Worm (Caenorhabditis elegans) whole organism, early embryonic: ENCODE measurements around the gene C03A3.2.

ENCODE experiments used
- B0310.2 ChIP-seq: sonication (generic microtip); optimal IDR thresholded peaks from 2 replicates; lab custom pipeline; 2016; ENCODE audit warnings: mild to moderate bottlenecking, missing genetic modification characterization, missing compliant biosample characterization
- F13C5.2 ChIP-seq: sonication (generic microtip); optimal IDR thresholded peaks from 2 replicates; lab custom pipeline; 2017; ENCODE audit warnings: mild to moderate bottlenecking, missing genetic modification characterization, inconsistent platforms, missing compliant biosample characterization
- aly-1 ChIP-seq: sonication (generic microtip); optimal IDR thresholded peaks from 2 replicates; lab custom pipeline; 2016; ENCODE audit warnings: missing genetic modification characterization, missing compliant biosample characterization
- ama-1 ChIP-seq: fragments of 150-350 bp; optimal IDR thresholded peaks from 2 replicates; lab custom pipeline; 2014
- ceh-13 ChIP-seq: fragments of 200-800 bp; sonication (Bioruptor generic); optimal IDR thresholded peaks from 2 replicates; lab custom pipeline; 2018; ENCODE audit warnings: mild to moderate bottlenecking, missing genetic modification characterization, missing compliant biosample characterization
- ceh-36 ChIP-seq: sonication (generic microtip); optimal IDR thresholded peaks from 2 replicates; lab custom pipeline; 2016; ENCODE audit warnings: missing genetic modification characterization, inconsistent platforms, missing compliant biosample characterization
- ets-7 ChIP-seq: sonication (generic microtip); optimal IDR thresholded peaks from 2 replicates; lab custom pipeline; 2016; ENCODE audit warnings: missing genotype, missing genetic modification characterization, missing compliant biosample characterization
- flt-1 ChIP-seq: fragments of 200-800 bp; sonication (Bioruptor generic); IDR thresholded peaks from 2 replicates; pipeline ENCODE4 v1.3.6; 2022; ENCODE audit warnings: missing genetic modification characterization, missing compliant biosample characterization
- hmbx-1 ChIP-seq: sonication (generic microtip); optimal IDR thresholded peaks from 2 replicates; lab custom pipeline; 2016; ENCODE audit warnings: mild to moderate bottlenecking, missing genetic modification characterization, missing compliant biosample characterization
- hmg-4 ChIP-seq: fragments of 200-800 bp; sonication (Bioruptor generic); optimal IDR thresholded peaks from 2 replicates; lab custom pipeline; 2018; ENCODE audit warnings: mild to moderate bottlenecking, missing genetic modification characterization, missing compliant biosample characterization
- hnd-1 ChIP-seq: sonication (generic microtip); optimal IDR thresholded peaks from 2 replicates; lab custom pipeline; 2016; ENCODE audit warnings: missing genetic modification characterization, missing compliant biosample characterization
- pes-1 ChIP-seq: fragments of 200-800 bp; sonication (Bioruptor generic); IDR thresholded peaks from 2 replicates; pipeline ENCODE4 v1.3.6; 2022; ENCODE audit warnings: missing genetic modification reagents, missing genetic modification characterization, missing compliant biosample characterization
- scrt-1 ChIP-seq: fragments of 200-800 bp; sonication (Bioruptor generic); IDR thresholded peaks from 2 replicates; pipeline ENCODE4 v1.3.6; 2022; ENCODE audit warnings: missing genetic modification characterization, missing compliant biosample characterization
- sea-1 ChIP-seq: fragments of 200-800 bp; sonication (Bioruptor generic); conservative IDR thresholded peaks from 2 replicates; pipeline ENCODE4 v1.3.6; 2022; ENCODE audit warnings: missing genetic modification characterization, missing compliant biosample characterization
- tbx-11 ChIP-seq: fragments of 200-800 bp; sonication (Bioruptor generic); IDR thresholded peaks from 2 replicates; pipeline ENCODE4 v1.3.6; 2022; ENCODE audit warnings: missing genetic modification characterization, missing compliant biosample characterization
- tbx-37 ChIP-seq: fragments of 200-800 bp; sonication (Bioruptor generic); conservative IDR thresholded peaks from 2 replicates; pipeline ENCODE4 v1.3.6; 2022; ENCODE audit warnings: missing genetic modification reagents, missing genetic modification characterization, missing compliant biosample characterization
- tra-4 ChIP-seq: sonication (generic microtip); optimal IDR thresholded peaks from 2 replicates; lab custom pipeline; 2017; ENCODE audit warnings: missing genetic modification characterization, missing compliant biosample characterization

C03A3.2 gene

DNA sequence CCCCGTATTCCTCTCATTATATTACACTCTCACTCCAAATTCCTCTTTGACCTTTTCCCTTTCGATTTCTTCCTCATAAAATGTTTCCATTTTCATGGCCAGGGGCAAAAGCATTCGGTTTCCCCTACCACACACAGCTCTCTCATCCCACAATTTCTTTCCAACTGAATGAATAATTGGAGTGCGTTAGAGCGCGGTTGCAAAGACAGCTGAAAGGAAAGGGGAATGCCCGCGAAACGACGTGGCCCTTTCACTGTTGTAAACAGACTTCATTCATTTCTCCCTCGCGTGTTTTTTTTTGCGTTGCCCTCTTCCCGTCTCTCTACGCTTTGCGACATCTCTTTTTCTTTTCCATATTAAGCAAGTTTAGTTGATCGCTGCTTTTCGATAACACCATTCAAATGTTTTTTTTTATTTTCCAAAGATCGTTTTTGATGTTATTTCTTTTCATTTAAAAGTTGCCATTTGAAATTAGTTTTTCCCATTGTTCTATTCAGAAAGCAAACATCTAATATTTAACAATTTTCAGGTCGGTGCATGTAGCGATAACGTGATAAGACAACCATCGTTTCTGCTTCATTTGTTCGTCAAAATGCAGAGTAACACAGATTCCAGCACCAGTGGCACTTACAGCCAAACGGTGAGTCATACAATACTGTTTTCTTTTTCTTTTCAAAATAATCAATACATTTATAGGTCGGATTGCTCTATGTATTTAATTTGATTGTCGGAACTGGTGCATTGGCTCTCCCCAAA is at the start of gene C03A3.2:
TSS of gene C03A3.2 (plus strand) at position 530 of the 756 bp plus-strand sequence.
- TF ChIP-seq B0310.2 (no peak), F13C5.2 (tag; lab: Kevin White, UChicago) (peak; percentile 49), hmg-4 (GFP tag; lab: Kevin White, UChicago) (peak; percentile 75)

DNA sequence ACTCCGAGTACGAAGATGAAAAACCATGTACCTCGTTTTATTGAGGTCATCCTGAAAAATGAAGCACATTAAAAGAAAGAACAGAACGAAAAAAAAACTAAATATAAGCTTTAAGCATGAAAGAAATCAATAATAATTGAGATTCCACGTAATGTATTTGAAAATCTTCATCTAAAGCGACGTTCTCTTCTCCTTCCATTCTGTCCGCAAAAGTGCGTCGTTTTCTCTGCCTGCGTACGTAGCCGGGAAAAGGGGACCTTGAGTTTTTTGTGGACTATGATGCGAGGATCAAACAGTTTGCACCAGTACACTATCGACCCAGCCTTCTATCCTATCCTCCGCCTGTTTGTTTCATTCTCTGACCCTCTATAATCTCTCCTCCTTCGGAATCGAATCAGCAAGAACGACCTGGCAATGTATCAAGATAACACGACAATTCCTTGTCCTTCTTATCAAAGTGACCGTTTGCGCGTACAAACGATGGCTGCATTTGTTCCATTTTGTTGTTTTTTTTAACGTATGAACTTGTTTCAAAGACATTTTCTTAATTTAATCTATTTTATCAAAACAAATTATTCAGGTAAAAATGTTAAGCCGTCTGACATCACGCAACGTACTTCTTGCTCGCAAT is 47.1 kb upstream of the C03A3.2 start, which contains the start of the genes C34F6.7 and idh-2:
TSS of gene C34F6.7 (minus strand) at position 51 of the 631 bp plus-strand sequence.
TSS of gene idh-2 (plus strand) at position 581 of the 631 bp plus-strand sequence.
- TF ChIP-seq ama-1 (lab: Kevin White, UChicago) (no peak), ceh-36 (no peak), hmg-4 (GFP tag; lab: Kevin White, UChicago) (peak; percentile 46), tbx-11 (GFP tag; lab: Robert Waterston, UW) (no peak), sea-1 (GFP tag; lab: Robert Waterston, UW) (0 out of 2 replicates have a peak, but pooled peaks have one; percentile 14)

DNA sequence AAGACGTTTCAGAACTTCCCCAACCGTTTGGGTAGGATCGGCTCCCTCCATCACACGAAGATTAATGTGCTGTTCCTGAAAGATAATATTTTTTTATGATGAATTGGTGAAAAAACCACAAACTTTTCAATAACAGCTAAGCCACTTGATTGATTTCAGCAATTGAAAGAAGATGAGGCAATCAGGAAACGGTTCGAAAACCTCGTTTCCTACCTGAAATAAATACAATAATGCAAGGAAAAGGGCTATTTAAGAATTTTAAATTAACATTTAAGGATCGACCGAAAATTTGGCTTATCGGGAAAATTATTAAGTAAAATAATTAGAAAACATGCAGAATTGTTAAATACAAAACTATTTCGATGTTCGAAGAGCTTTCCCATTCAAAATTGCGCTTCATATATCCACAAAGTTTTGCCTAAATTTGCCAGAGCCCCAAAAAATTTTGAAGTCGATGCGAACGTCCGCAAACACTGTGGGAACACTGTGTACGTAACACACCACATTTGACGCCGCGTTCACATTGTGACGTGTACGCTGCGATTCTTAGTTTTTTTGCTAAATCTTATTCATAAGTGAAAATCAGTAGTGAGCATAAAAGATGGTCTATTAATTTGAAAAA is 39.9 kb upstream of the C03A3.2 start, which contains the start of gene C34F6.9:
TSS of gene C34F6.9 (minus strand) at position 51 of the 622 bp plus-strand sequence.
- TF ChIP-seq scrt-1 (GFP tag; lab: Robert Waterston, UW) (no peak), flt-1 (GFP tag; lab: Robert Waterston, UW) (no peak), aly-1 (tag; lab: Kevin White, UChicago) (no peak), hnd-1 (tag; lab: Kevin White, UChicago) (no peak), tbx-11 (GFP tag; lab: Robert Waterston, UW) (no peak), hmg-4 (GFP tag; lab: Kevin White, UChicago) (no peak), F13C5.2 (tag; lab: Kevin White, UChicago) (no peak), ama-1 (lab: Kevin White, UChicago) (no peak), ceh-36 (no peak), B0310.2 (no peak), sea-1 (GFP tag; lab: Robert Waterston, UW) (no peak), ceh-13 (GFP tag; lab: Kevin White, UChicago) (no peak), hmbx-1 (tag; lab: Kevin White, UChicago) (no peak), tbx-37 (no peak), ets-7 (no peak), pes-1 (GFP tag; lab: Robert Waterston, UW) (no peak)

DNA sequence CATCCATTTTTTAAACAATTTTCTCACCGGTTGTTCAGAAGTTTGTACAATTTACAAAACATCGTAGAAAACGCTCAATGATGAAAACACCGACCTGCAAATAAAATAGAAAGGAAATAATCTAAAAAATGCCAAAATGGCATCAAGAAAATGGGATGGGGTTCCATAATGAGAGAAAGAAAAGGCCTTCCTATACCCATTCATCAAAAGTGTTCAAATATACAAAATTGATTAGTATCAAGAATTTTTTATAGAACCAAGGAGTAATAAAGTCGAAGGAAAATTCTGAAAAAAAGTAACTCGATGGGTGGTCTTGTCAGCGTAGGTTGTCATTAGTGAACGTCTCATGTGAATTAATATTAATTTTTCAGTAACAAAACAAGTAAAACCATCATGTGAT is 36.1 kb upstream of the C03A3.2 start, which contains the start of gene C34F6.12:
TSS of gene C34F6.12 (minus strand) at position 101 of the 400 bp plus-strand sequence.
- no peak for TF ChIP-seq flt-1 (GFP tag; lab: Robert Waterston, UW)
- TF ChIP-seq ets-7, result no peak
- no peak for TF ChIP-seq sea-1 (GFP tag; lab: Robert Waterston, UW)
- TF ChIP-seq ceh-36, result no peak
- TF ChIP-seq aly-1 (tag; lab: Kevin White, UChicago), result no peak

DNA sequence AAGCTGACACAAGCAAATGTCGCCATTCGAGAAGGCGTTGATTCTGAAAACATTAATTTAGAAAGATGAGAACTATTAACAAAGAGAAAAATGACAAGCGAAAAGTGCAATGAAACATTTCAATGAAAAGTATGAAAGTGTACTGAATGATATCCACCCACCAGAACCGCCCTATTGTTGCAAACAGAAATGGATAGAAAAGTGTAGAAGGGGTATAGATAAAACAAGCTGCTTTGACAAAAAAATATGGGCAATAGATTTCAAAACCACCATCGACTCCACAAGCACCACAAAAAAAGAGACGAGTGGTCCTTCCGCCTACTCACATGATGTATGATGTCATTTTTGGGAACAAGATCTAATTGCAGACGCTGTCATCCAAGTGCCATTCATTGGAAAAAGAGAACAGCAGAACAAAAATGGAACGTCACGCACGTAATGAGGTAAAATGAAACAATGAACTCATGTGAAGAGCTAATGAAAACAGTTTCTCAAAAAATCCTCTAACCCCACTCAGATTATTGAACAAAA is 22.0 kb upstream of the C03A3.2 start, which contains the start of gene C34F6.10:
TSS of gene C34F6.10 (minus strand) at position 51 of the 531 bp plus-strand sequence.
- TF ChIP-seq tbx-11 (GFP tag; lab: Robert Waterston, UW), result no peak
- no peak for TF ChIP-seq ets-7
- TF ChIP-seq hnd-1 (tag; lab: Kevin White, UChicago), result no peak
- no peak for TF ChIP-seq ama-1 (lab: Kevin White, UChicago)
- no peak for TF ChIP-seq sea-1 (GFP tag; lab: Robert Waterston, UW)
- TF ChIP-seq tbx-37, result no peak
- no peak for TF ChIP-seq ceh-13 (GFP tag; lab: Kevin White, UChicago)
- TF ChIP-seq B0310.2, result no peak
- no peak for TF ChIP-seq pes-1 (GFP tag; lab: Robert Waterston, UW)
- TF ChIP-seq F13C5.2 (tag; lab: Kevin White, UChicago), result no peak

DNA sequence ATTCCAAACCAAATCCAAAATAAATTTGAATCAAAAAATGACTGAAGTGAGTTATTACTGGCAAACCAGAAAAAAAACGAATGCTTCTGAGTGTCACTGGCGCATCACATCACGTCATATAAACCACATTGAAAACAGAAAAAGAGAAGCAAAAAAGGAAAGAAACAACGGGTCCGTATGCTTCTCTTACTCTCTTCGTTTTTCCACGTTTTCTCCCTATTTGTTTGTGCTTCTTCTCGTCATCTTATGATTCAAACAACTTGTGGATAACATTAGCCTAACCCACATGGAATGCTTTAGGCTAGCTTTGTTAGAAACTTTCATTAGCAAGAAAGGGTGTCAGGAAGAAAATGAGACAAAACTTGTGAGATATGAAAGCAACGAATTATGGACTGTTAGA is 21.2 kb upstream of the C03A3.2 start:
- TF ChIP-seq hnd-1 (tag; lab: Kevin White, UChicago) (no peak), sea-1 (GFP tag; lab: Robert Waterston, UW) (no peak), F13C5.2 (tag; lab: Kevin White, UChicago) (no peak), flt-1 (GFP tag; lab: Robert Waterston, UW) (no peak), tbx-37 (no peak), B0310.2 (no peak), ceh-36 (no peak), aly-1 (tag; lab: Kevin White, UChicago) (no peak), hmbx-1 (tag; lab: Kevin White, UChicago) (no peak), ceh-13 (GFP tag; lab: Kevin White, UChicago) (no peak), ama-1 (lab: Kevin White, UChicago) (no peak)

DNA sequence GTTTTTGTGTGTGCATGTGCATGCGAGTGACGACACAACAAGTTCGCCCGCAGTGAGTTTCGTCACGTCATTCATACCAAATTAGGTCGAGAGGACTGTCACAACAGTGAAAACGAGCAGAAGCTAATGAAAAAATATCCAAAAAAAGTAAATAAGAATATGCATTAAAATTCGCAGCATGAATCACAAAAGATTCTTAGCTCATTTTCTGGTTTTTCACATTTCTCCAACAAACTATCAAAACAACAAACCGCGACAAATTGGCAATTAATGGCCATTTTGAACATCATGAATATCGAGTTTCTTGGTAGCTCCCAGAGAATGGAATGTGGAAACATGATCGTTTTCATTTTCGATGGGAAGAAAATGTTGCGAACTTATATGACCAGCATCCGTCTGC is 19.0 kb upstream of the C03A3.2 start:
- TF ChIP-seq hnd-1 (tag; lab: Kevin White, UChicago) (no peak), ets-7 (no peak), scrt-1 (GFP tag; lab: Robert Waterston, UW) (no peak), hmbx-1 (tag; lab: Kevin White, UChicago) (no peak), tbx-37 (no peak), ama-1 (lab: Kevin White, UChicago) (no peak), hmg-4 (GFP tag; lab: Kevin White, UChicago) (no peak), pes-1 (GFP tag; lab: Robert Waterston, UW) (no peak), ceh-13 (GFP tag; lab: Kevin White, UChicago) (no peak), aly-1 (tag; lab: Kevin White, UChicago) (no peak), B0310.2 (no peak), tbx-11 (GFP tag; lab: Robert Waterston, UW) (no peak), ceh-36 (no peak), tra-4 (tag; lab: Kevin White, UChicago) (no peak), sea-1 (GFP tag; lab: Robert Waterston, UW) (no peak), flt-1 (GFP tag; lab: Robert Waterston, UW) (no peak), F13C5.2 (tag; lab: Kevin White, UChicago) (no peak)
